Fruit fly (Drosophila melanogaster) whole organism, pupa: ENCODE measurements around the gene sau.

Experiments used
- CG10348 ChIP-seq: fragments of 200-800 bp; sonication (Bioruptor generic); IDR thresholded peaks from 2 replicates; pipeline ENCODE4 v1.3.6; 2022; ENCODE audit warnings: missing biosample characterization, missing genetic modification characterization
- CG12605 ChIP-seq: fragments of 200-800 bp; sonication (Bioruptor generic); IDR thresholded peaks from 2 replicates; pipeline ENCODE4 v1.3.6; 2022; ENCODE audit warnings: missing biosample characterization, missing genetic modification characterization
- CG13204 ChIP-seq: fragments of 200-800 bp; sonication (Bioruptor generic); optimal IDR thresholded peaks from 2 replicates; lab custom pipeline; 2018; ENCODE audit warnings: missing biosample characterization, mild to moderate bottlenecking, missing genetic modification characterization, moderate library complexity
- CG14655 ChIP-seq: fragments of 200-800 bp; sonication (Bioruptor generic); optimal IDR thresholded peaks from 3 replicates; lab custom pipeline; 2017; ENCODE audit warnings: mild to moderate bottlenecking, missing biosample characterization, missing genetic modification reagents, missing genetic modification characterization
- CG15710 ChIP-seq: fragments of 200-800 bp; sonication (Bioruptor generic); optimal IDR thresholded peaks from 2 replicates; lab custom pipeline; 2018; ENCODE audit warnings: missing biosample characterization, mild to moderate bottlenecking, missing genetic modification characterization, moderate library complexity
- CG17806 ChIP-seq: fragments of 200-800 bp; sonication (Bioruptor generic); optimal IDR thresholded peaks from 2 replicates; lab custom pipeline; 2018; ENCODE audit warnings: missing biosample characterization, mild to moderate bottlenecking, missing genetic modification characterization, moderate library complexity
- CG32121 ChIP-seq: fragments of 200-800 bp; sonication (Bioruptor generic); IDR thresholded peaks from 2 replicates; pipeline ENCODE4 v1.3.6; 2022; ENCODE audit warnings: missing biosample characterization, missing genetic modification characterization
- CG34367 ChIP-seq: fragments of 200-800 bp; sonication (Bioruptor generic); optimal IDR thresholded peaks from 2 replicates; lab custom pipeline; 2018; ENCODE audit warnings: missing biosample characterization, mild to moderate bottlenecking, missing genetic modification characterization
- CG4496 ChIP-seq: fragments of 200-800 bp; sonication (Bioruptor generic); IDR thresholded peaks from 3 replicates; pipeline ENCODE4 v1.3.6; 2022; ENCODE audit warnings: missing biosample characterization, missing genetic modification characterization
- CG8159 ChIP-seq: fragments of 200-800 bp; sonication (Bioruptor generic); optimal IDR thresholded peaks from 3 replicates; lab custom pipeline; 2018; ENCODE audit warnings: missing biosample characterization, mild to moderate bottlenecking, missing genetic modification characterization, moderate library complexity
- CG8301 ChIP-seq: fragments of 200-800 bp; sonication (Bioruptor generic); optimal IDR thresholded peaks from 2 replicates; lab custom pipeline; 2018; ENCODE audit warnings: missing biosample characterization, mild to moderate bottlenecking, missing genetic modification characterization
- CG9948 ChIP-seq: fragments of 200-800 bp; sonication (Bioruptor generic); optimal IDR thresholded peaks from 2 replicates; lab custom pipeline; 2018; ENCODE audit warnings: missing biosample characterization, mild to moderate bottlenecking, missing genetic modification characterization, moderate library complexity
- D1 ChIP-seq: fragments of 200-800 bp; sonication (Bioruptor generic); optimal IDR thresholded peaks from 2 replicates; lab custom pipeline; 2018; ENCODE audit warnings: missing biosample characterization, mild to moderate bottlenecking, missing genetic modification characterization, moderate library complexity
- EcR ChIP-seq: fragments of 200-800 bp; sonication (Bioruptor generic); optimal IDR thresholded peaks from 3 replicates; lab custom pipeline; 2019; ENCODE audit warnings: missing biosample characterization, missing genetic modification characterization, mild to moderate bottlenecking, moderate library complexity, missing genetic modification reagents
- Ets98B ChIP-seq: fragments of 200-800 bp; sonication (Bioruptor generic); IDR thresholded peaks from 2 replicates; pipeline ENCODE4 v1.3.6; 2022; ENCODE audit warnings: missing biosample characterization, missing genetic modification characterization
- Pif1A ChIP-seq: fragments of 200-800 bp; sonication (Bioruptor generic); optimal IDR thresholded peaks from 3 replicates; lab custom pipeline; 2016; ENCODE audit warnings: missing biosample characterization, missing genetic modification characterization
- Pif1B ChIP-seq: fragments of 200-800 bp; sonication (Bioruptor generic); optimal IDR thresholded peaks from 3 replicates; lab custom pipeline; 2016; ENCODE audit warnings: missing biosample characterization, missing genetic modification characterization
- Snoo ChIP-seq: fragments of 200-800 bp; sonication (Bioruptor generic); optimal IDR thresholded peaks from 3 replicates; lab custom pipeline; 2017; ENCODE audit warnings: missing biosample characterization, mild to moderate bottlenecking, missing genetic modification characterization, inconsistent platforms
- fd96Ca ChIP-seq: fragments of 200-800 bp; sonication (Bioruptor generic); IDR thresholded peaks from 3 replicates; pipeline ENCODE4 v1.3.6; 2022; ENCODE audit warnings: missing biosample characterization, missing genetic modification characterization
- gl ChIP-seq: fragments of 200-800 bp; sonication (Bioruptor generic); optimal IDR thresholded peaks from 2 replicates; lab custom pipeline; 2018; ENCODE audit warnings: missing biosample characterization, mild to moderate bottlenecking, missing genetic modification characterization
- rn ChIP-seq: fragments of 200-800 bp; sonication (Bioruptor generic); IDR thresholded peaks from 2 replicates; pipeline ENCODE4 v1.3.6; 2022; ENCODE audit warnings: missing biosample characterization, missing genetic modification characterization

Gene sau

DNA sequence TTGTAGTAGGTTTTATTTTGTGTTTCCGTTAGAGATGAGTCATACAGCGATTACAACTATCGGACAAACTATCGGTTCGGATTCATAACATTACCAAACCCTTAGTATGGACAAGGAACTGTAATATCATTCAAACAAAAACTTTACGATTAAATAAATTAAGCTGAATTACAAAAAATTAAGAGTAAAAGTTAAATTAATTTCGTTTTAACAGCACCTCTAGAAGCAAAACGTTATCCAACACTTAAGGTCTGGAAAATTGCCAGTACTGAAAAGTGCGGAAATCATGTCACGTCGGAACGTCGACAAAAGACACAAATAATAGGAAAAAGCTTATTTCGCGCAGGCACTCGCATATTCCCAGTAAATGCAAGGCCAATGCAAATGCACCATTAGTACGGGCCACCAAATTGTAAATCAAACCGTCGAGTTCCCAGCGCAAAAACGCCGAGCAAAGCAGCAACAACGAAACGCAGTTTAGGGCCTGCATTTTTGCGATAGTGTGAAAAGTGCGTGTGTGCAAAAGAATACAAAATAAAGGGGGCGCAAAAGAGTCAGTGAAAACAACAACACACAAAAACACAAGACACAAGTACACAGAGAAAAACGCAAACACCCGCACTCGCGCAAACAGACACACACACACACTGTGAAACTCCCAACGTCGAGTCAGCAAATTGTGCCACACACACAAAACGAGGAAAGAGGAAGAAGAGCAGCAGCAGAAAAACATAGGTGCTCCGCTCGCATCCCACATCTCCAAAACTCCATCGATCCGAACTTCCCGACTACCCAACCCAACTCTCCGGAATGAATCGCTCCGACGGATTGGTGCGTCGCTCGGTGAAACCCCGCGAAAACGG is at the start of gene sau, which contains the start of gene CG15387:
Gene sau, plus strand, starts transcription at position 84 of the 863 bp plus-strand sequence.
Gene CG15387, minus strand, starts transcription at position 36 of the 863 bp plus-strand sequence.
- TF ChIP-seq CG17806 (tag; lab: Kevin White, UChicago) (peak; percentile 62), CG15710 (peak; percentile 84), CG8301 (tag; lab: Kevin White, UChicago) (peak; percentile 69), gl (tag; lab: Kevin White, UChicago) (peak; percentile 17), CG8159 (tag; lab: Kevin White, UChicago) (peak; percentile 77), Pif1B (peak; percentile 65), CG13204 (no peak), CG4496 (GFP tag; lab: Robert Waterston, UW) (peak; percentile 85), CG32121 (peak; percentile 85), fd96Ca (GFP tag; lab: Robert Waterston, UW) (peak; percentile 75), CG14655 (GFP tag; lab: Kevin White, UChicago) (peak; percentile 76), CG10348 (GFP tag; lab: Robert Waterston, UW) (no peak), CG9948 (tag; lab: Kevin White, UChicago) (peak; percentile 56), CG12605 (GFP tag; lab: Robert Waterston, UW) (no peak), Pif1A (peak; percentile 77), Ets98B (peak; percentile 68), D1 (tag; lab: Kevin White, UChicago) (no peak), rn (peak; percentile 58; the same call in 1 of the 2 replicates), EcR (GFP tag; lab: Kevin White, UChicago) (no peak), CG34367 (tag; lab: Kevin White, UChicago) (peak; percentile 72), Snoo (tag; lab: Kevin White, UChicago) (peak; percentile 76)

DNA sequence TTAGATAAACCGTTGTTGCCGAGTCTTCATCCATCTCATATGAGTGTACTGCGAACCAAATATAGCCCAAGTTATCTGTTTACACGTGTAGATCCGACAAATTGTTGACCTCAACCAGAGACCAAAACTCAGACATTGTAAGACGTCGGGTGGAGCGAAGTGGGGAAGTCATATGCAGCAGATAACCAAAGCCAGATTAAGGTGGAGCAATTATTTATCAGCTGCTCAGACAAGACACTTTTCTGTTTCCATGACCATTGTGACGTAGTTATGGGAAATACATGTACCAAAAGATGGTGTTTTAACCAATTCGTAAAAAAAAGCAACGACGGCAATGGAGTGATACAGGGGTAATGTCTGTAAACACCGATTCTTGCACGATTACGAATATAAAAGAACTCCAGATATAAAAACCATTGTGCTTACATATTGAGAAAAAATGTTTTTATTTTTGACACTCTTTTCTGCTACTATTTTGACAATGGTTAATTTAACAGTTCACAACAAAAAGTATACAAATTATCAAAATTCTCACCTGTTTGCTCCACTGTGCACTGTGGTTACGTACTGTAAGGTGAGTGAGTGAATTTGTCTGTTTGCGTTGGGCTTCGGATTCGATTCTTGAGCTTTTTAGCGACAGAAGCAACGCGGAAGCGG is 48.7 kb upstream of the sau start:
- TF ChIP-seq fd96Ca (GFP tag; lab: Robert Waterston, UW) (no peak), CG13204 (no peak), CG9948 (tag; lab: Kevin White, UChicago) (peak; percentile 42), rn (peak; percentile 33; the same call in 1 of the 2 replicates), CG8159 (tag; lab: Kevin White, UChicago) (peak; percentile 66), CG17806 (tag; lab: Kevin White, UChicago) (peak; percentile 41), Ets98B (no peak), Pif1A (peak; percentile 68), CG14655 (GFP tag; lab: Kevin White, UChicago) (peak; percentile 58), Snoo (tag; lab: Kevin White, UChicago) (peak; percentile 75), CG32121 (no peak), CG12605 (GFP tag; lab: Robert Waterston, UW) (no peak), CG15710 (peak; percentile 45), CG4496 (GFP tag; lab: Robert Waterston, UW) (peak; percentile 69; the same call in 2 of the 3 replicates), EcR (GFP tag; lab: Kevin White, UChicago) (no peak), CG8301 (tag; lab: Kevin White, UChicago) (peak; percentile 50), Pif1B (peak; percentile 64), CG34367 (tag; lab: Kevin White, UChicago) (peak; percentile 41)

DNA sequence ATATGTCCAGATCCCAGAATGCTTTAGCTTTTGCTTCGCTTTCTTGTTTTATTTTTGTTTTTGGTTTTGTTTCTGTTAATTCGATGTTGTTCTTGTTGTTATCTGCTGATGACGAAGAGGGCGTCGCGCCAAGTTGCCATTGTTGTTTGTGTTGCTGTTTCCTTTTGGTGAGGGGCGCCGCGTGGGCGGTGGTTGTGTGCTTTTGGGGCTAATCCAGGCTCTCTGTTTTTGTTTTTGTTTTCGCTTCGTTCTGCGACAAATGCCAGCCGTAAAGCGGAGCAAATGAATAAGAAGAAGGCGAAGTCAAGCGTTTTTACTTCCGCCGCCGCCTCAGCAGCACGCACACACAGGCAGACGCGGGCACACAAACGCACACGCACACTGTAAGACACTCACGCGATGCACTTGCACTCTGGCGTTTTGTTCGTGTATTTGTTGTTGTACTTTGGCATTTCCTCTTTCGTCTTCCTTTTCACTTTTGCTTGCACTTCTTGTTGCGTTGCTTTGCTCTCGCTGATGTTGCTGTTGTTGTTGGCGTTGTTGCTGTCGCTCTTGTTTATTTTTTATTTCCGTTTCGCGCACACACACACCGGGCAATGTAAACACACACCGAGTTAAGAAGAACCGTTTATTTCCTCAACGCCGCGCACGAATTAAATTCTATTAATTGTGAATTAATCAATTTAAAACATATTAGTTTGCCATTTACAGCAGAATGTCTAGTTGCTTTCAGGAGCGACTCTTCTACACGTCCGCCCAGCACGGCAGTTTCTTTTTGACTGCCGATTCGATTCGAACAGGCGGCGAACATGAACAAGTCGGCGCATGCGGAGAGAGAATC is 48.0 kb upstream of the sau start, which contains the start of gene aop:
Gene aop, minus strand, starts transcription at position 786 of the 841 bp plus-strand sequence.
- TF ChIP-seq CG4496 (GFP tag; lab: Robert Waterston, UW) (0 out of 3 replicates have a peak, but pooled peaks have one; percentile 23), CG15710 (no peak), CG34367 (tag; lab: Kevin White, UChicago) (peak; percentile 42), CG8301 (tag; lab: Kevin White, UChicago) (peak; percentile 10), rn (0 out of 2 replicates have a peak, but pooled peaks have one; percentile 36), D1 (tag; lab: Kevin White, UChicago) (no peak), Ets98B (no peak), Pif1B (peak; percentile 44), CG17806 (tag; lab: Kevin White, UChicago) (no peak), gl (tag; lab: Kevin White, UChicago) (peak; percentile 22), CG12605 (GFP tag; lab: Robert Waterston, UW) (no peak), CG14655 (GFP tag; lab: Kevin White, UChicago) (peak; percentile 30), CG9948 (tag; lab: Kevin White, UChicago) (peak; percentile 5), CG32121 (no peak), EcR (GFP tag; lab: Kevin White, UChicago) (peak; percentile 77), Pif1A (peak; percentile 38), CG8159 (tag; lab: Kevin White, UChicago) (peak; percentile 24), fd96Ca (GFP tag; lab: Robert Waterston, UW) (no peak; the same call in 2 of the 3 replicates), CG13204 (peak; percentile 57), Snoo (tag; lab: Kevin White, UChicago) (peak; percentile 30), CG10348 (GFP tag; lab: Robert Waterston, UW) (no peak)

DNA sequence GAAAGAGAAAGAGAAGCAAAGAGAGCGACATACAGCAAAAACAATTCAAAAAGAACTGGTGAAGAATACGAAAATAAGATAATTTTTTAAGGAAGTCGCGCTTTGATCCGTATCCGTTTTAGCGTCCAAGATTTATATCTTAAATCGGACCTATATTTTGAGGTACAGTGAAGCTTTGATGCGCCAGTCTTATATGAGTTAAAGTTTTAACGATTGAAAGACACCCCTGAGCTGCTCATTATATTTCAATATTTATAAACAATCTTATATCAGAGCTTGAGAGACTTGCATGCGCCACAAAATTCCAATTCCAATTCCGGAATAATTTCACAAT is 47.4 kb upstream of the sau start:
- TF ChIP-seq CG4496 (GFP tag; lab: Robert Waterston, UW) (peak; percentile 49), rn (no peak), Ets98B (peak; percentile 19), CG12605 (GFP tag; lab: Robert Waterston, UW) (0 out of 2 replicates have a peak, but pooled peaks have one; percentile 23), gl (tag; lab: Kevin White, UChicago) (no peak)
- TF ChIP-seq, all 21 proteins: peak for 3
